Worm (Caenorhabditis elegans) whole organism, L3 larva: ENCODE results near the gene clec-76.
A peak's percentile ranks its signal among the peaks of the same experiment; 100 is the strongest.

ENCODE experiments used
- R02D3.7 ChIP-seq: fragments of 150-350 bp; optimal IDR thresholded peaks from 2 replicates; lab custom pipeline; 2014; ENCODE audit warnings: missing biosample characterization, missing genetic modification characterization
- ama-1 ChIP-seq: fragments of 150-350 bp; optimal IDR thresholded peaks from 2 replicates; lab custom pipeline; 2018
- ceh-16 ChIP-seq: sonication (generic microtip); optimal IDR thresholded peaks from 2 replicates; lab custom pipeline; 2017; ENCODE audit warnings: missing biosample characterization, missing genetic modification characterization
- ceh-28 ChIP-seq: fragments of 150-350 bp; optimal IDR thresholded peaks from 2 replicates; lab custom pipeline; 2014; ENCODE audit warnings: missing biosample characterization, missing genetic modification reagents, missing genetic modification characterization
- ceh-82 ChIP-seq: fragments of 150-350 bp; optimal IDR thresholded peaks from 2 replicates; lab custom pipeline; 2014; ENCODE audit warnings: missing biosample characterization, missing genetic modification characterization
- ceh-9 ChIP-seq: sonication (generic microtip); optimal IDR thresholded peaks from 2 replicates; lab custom pipeline; 2018; ENCODE audit warnings: missing biosample characterization, missing genetic modification characterization
- egl-27 ChIP-seq: sonication (generic microtip); optimal IDR thresholded peaks from 4 replicates; lab custom pipeline; 2017; ENCODE audit warnings: missing biosample characterization, missing genetic modification reagents, missing genetic modification characterization
- egl-5 ChIP-seq: fragments of 150-350 bp; optimal IDR thresholded peaks from 2 replicates; lab custom pipeline; 2017; ENCODE audit warnings: missing biosample characterization, missing genetic modification reagents, missing genetic modification characterization, inconsistent platforms
- elt-1 ChIP-seq: fragments of 150-350 bp; optimal IDR thresholded peaks from 2 replicates; lab custom pipeline; 2014; ENCODE audit warnings: missing biosample characterization, missing genetic modification characterization
- elt-2 ChIP-seq: sonication (generic microtip); optimal IDR thresholded peaks from 2 replicates; lab custom pipeline; 2016; ENCODE audit warnings: missing genetic modification reagents, mild to moderate bottlenecking, missing genetic modification characterization, missing compliant biosample characterization
- elt-3 ChIP-seq, 3 experiments: fragments of 150-350 bp in 1 of 3; sonication (generic microtip) in 2 of 3; optimal IDR thresholded peaks; 2 replicates in 2 of 3; 4 replicates in 1 of 3; lab custom pipeline; 2014 to 2017; ENCODE audit warnings: missing biosample characterization in 3 of 3, missing genetic modification characterization in 3 of 3
- eor-1 ChIP-seq, 2 experiments: fragments of 150-350 bp; optimal IDR thresholded peaks; 2 replicates each; lab custom pipeline; 2014 to 2018; ENCODE audit warnings: missing biosample characterization in 2 of 2, missing genetic modification characterization in 2 of 2
- fkh-10 ChIP-seq: sonication (generic microtip); optimal IDR thresholded peaks from 2 replicates; lab custom pipeline; 2017; ENCODE audit warnings: missing biosample characterization, missing genetic modification reagents, missing genetic modification characterization
- fkh-2 ChIP-seq: fragments of 150-350 bp; optimal IDR thresholded peaks from 2 replicates; lab custom pipeline; 2014; ENCODE audit warnings: missing biosample characterization, missing genetic modification reagents, missing genetic modification characterization
- fos-1 ChIP-seq: fragments of 150-350 bp; optimal IDR thresholded peaks from 2 replicates; lab custom pipeline; 2014; ENCODE audit warnings: missing biosample characterization, missing genetic modification characterization
- jun-1 ChIP-seq: fragments of 150-350 bp; optimal IDR thresholded peaks from 2 replicates; lab custom pipeline; 2014; ENCODE audit warnings: missing biosample characterization, missing genetic modification reagents, missing genetic modification characterization
- lsy-12 ChIP-seq: sonication (generic microtip); optimal IDR thresholded peaks from 2 replicates; lab custom pipeline; 2016; ENCODE audit warnings: mild to moderate bottlenecking, missing genetic modification characterization, missing compliant biosample characterization
- mdl-1 ChIP-seq: fragments of 150-350 bp; optimal IDR thresholded peaks from 2 replicates; lab custom pipeline; 2014; ENCODE audit warnings: missing biosample characterization, missing genetic modification characterization
- mml-1 ChIP-seq: fragments of 150-350 bp; sonication (generic microtip); optimal IDR thresholded peaks from 3 replicates; lab custom pipeline; 2014; ENCODE audit warnings: missing biosample characterization, missing genetic modification characterization
- nhr-11 ChIP-seq: fragments of 150-350 bp; optimal IDR thresholded peaks from 2 replicates; lab custom pipeline; 2014; ENCODE audit warnings: missing biosample characterization, missing genetic modification characterization
- nhr-12 ChIP-seq: fragments of 150-350 bp; optimal IDR thresholded peaks from 2 replicates; lab custom pipeline; 2014; ENCODE audit warnings: missing biosample characterization, missing genetic modification characterization
- nhr-23 ChIP-seq: fragments of 150-350 bp; optimal IDR thresholded peaks from 2 replicates; lab custom pipeline; 2014; ENCODE audit warnings: missing biosample characterization, missing genetic modification reagents, missing genetic modification characterization
- nhr-237 ChIP-seq: fragments of 150-350 bp; optimal IDR thresholded peaks from 2 replicates; lab custom pipeline; 2014; ENCODE audit warnings: missing biosample characterization, missing genetic modification characterization
- nhr-28 ChIP-seq: fragments of 150-350 bp; optimal IDR thresholded peaks from 2 replicates; lab custom pipeline; 2014; ENCODE audit warnings: missing biosample characterization, missing genetic modification characterization
- nhr-76 ChIP-seq: fragments of 150-350 bp; sonication (generic microtip); optimal IDR thresholded peaks from 5 replicates; lab custom pipeline; 2014; ENCODE audit warnings: missing biosample characterization, missing genetic modification characterization
- nhr-77 ChIP-seq: fragments of 150-350 bp; optimal IDR thresholded peaks from 2 replicates; lab custom pipeline; 2014; ENCODE audit warnings: missing biosample characterization, missing genetic modification characterization
- pqm-1 ChIP-seq: fragments of 150-350 bp; optimal IDR thresholded peaks from 2 replicates; lab custom pipeline; 2017; ENCODE audit warnings: missing biosample characterization, missing genetic modification characterization, inconsistent platforms
- skn-1 ChIP-seq: fragments of 150-350 bp; optimal IDR thresholded peaks from 2 replicates; lab custom pipeline; 2014; ENCODE audit warnings: missing biosample characterization, missing genetic modification characterization
- unc-39 ChIP-seq: sonication (generic microtip); optimal IDR thresholded peaks from 4 replicates; lab custom pipeline; 2017; ENCODE audit warnings: missing biosample characterization, missing genetic modification characterization
- zag-1 ChIP-seq: fragments of 150-350 bp; optimal IDR thresholded peaks from 2 replicates; lab custom pipeline; 2014; ENCODE audit warnings: missing biosample characterization, missing genetic modification characterization
- ztf-11 ChIP-seq: fragments of 150-350 bp; optimal IDR thresholded peaks from 2 replicates; lab custom pipeline; 2014; ENCODE audit warnings: missing biosample characterization, missing genetic modification characterization

clec-76 gene

DNA sequence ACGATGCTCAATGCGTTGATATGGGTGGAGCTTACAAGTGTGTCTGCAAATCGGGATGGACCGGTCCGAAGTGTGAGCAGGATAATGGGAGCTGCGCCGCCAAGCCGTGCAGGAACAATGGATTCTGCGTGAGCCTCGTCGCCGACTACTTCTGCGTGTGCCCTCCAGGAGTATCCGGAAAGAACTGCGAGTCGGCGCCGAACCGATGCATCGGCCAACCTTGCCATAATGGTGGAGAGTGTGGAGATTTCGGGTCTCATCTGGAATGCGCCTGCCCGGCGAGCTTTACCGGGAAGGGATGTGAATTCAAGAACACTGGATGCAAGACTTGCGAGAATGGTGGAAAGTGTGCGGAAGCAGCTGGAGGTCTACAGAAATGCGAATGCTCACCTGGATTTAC is 44.9 kb downstream of the clec-76 start:
- TF ChIP-seq nhr-12 (tag; lab: Kevin White, UChicago), result no peak
- no peak for TF ChIP-seq nhr-28
- TF ChIP-seq fkh-10, result no peak
- TF ChIP-seq lsy-12 (tag; lab: Kevin White, UChicago), result no peak
- TF ChIP-seq, all 47 proteins: peak for 0

DNA sequence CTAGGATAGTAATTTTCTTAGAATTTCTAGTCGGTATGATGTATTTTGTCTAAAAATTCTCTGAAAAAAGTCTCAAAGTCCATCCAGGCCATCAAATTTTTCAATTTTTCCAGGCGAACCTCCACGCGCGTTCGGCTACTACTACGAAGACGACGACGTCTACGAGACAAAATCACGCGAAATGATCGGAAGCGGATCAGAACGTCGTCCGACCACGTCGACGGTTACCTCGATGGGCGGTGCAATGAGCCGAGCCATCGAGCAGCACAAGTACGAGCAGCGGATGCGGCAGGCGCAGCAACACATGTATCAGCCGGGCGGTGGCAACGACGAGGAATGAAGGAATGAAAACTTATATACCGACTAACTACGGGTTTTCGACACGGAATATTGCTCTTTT is 48.6 kb downstream of the clec-76 start:
- TF ChIP-seq mdl-1 (no peak), skn-1 (tag; lab: Kevin White, UChicago) (no peak), egl-5 (no peak), ceh-82 (tag; lab: Kevin White, UChicago) (no peak), R02D3.7 (no peak), jun-1 (no peak), zag-1 (tag; lab: Kevin White, UChicago) (no peak), nhr-76 (tag; lab: Kevin White, UChicago) (no peak), elt-1 (tag; lab: Kevin White, UChicago) (no peak), nhr-11 (tag; lab: Kevin White, UChicago) (no peak), nhr-237 (no peak), nhr-23 (tag; lab: Kevin White, UChicago) (no peak), lsy-12 (tag; lab: Kevin White, UChicago) (no peak), unc-39 (tag; lab: Kevin White, UChicago) (no peak), elt-3 (tag; optimal IDR thresholded peaks at IDR 0.05; lab: Kevin White, UChicago) (no peak)

DNA sequence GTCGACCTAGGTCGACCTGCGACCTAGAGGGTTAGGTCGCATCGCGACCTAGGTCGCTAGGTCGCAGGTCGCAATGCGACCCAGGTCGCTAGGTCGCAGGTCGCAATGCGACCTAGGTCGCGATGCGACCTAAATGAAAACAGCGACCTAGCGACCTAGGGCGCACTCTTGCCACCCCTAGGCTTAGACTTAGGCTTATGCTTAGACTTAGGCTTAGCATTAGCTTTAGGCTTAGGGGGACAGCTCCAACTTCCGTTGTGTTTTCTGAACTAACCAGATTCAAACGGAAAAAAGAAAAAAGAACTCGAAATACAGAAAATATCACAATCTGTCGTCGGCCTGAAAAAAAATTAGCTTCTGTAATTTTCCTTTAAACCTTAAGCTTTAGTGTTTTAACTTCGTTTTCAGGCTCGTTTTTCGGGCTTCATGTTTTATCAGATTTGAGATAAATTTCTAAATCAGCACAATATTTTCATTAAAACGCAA is 49.3 kb downstream of the clec-76 start:
- peak; percentile 46 for TF ChIP-seq nhr-77 (tag; lab: Kevin White, UChicago)
- TF ChIP-seq ceh-16 (tag; lab: Kevin White, UChicago), result no peak
- no peak for TF ChIP-seq egl-27 (tag; lab: Kevin White, UChicago)
- TF ChIP-seq mml-1, result no peak
- peak; percentile 7 for TF ChIP-seq R02D3.7
- TF ChIP-seq elt-2 (tag; lab: Kevin White, UChicago), result peak; percentile 2

DNA sequence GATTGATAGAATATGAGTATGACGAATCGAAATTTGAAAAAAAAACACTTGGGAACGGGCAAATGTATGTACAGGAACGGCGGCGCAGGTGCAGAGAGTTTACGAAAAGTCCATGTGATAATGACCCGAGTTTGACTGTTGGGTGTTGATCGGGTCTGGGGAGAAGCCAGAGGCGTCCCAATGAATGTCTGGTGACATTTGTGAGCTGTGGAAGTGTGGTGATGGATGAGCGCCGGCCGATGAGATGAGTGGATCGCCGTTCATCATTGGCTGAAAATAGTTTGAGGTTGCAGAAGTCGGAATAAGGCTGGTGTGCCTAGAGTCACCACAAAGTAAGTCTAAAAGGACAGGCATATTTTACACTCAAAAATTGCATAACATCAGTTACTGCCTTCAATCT is 50.6 kb downstream of the clec-76 start:
- no peak for TF ChIP-seq elt-3 (tag; optimal IDR thresholded peaks at IDR 0.05; lab: Kevin White, UChicago)
- TF ChIP-seq mml-1, result no peak
- TF ChIP-seq fos-1 (tag; lab: Kevin White, UChicago), result no peak
- no peak for TF ChIP-seq pqm-1 (tag; lab: Kevin White, UChicago)
- TF ChIP-seq nhr-77 (tag; lab: Kevin White, UChicago), result no peak
- TF ChIP-seq eor-1 (tag; optimal IDR thresholded peaks at IDR 0.05; lab: Kevin White, UChicago), result no peak
- no peak for TF ChIP-seq ceh-28 (tag; lab: Kevin White, UChicago)
- TF ChIP-seq jun-1, result no peak
- no peak for TF ChIP-seq lsy-12 (tag; lab: Kevin White, UChicago)
- no peak for TF ChIP-seq fkh-2 (tag; lab: Kevin White, UChicago)
- no peak for TF ChIP-seq nhr-23 (tag; lab: Kevin White, UChicago)
- no peak for TF ChIP-seq mdl-1
- TF ChIP-seq nhr-11 (tag; lab: Kevin White, UChicago), result no peak
- no peak for TF ChIP-seq nhr-237

DNA sequence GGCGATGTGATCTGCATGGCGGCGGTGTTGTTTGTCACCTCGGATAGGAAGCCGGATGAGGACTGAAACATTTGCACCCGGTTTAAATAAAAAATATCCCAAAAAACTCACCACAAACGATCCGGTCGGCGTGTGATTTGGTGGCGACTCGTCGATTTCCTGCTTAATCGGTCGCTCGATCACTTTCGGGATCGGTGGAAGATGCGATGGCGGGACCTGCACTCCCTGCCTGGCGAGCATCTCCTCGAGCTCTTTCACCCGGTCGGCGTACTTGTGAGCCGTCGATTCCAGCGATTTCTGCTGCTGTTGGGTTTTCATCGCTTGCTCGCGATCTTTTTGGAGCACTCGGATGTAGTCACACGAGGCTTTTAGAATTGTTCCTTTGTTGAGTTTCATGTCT is 51.7 kb downstream of the clec-76 start:
- TF ChIP-seq pqm-1 (tag; lab: Kevin White, UChicago), result no peak
- TF ChIP-seq elt-3 (tag; optimal IDR thresholded peaks at IDR 0.05; lab: Kevin White, UChicago), result no peak
- no peak for TF ChIP-seq eor-1 (tag; optimal IDR thresholded peaks at IDR 0.05; lab: Kevin White, UChicago)
- TF ChIP-seq ceh-9 (tag; lab: Kevin White, UChicago), result no peak
- no peak for TF ChIP-seq ama-1 (lab: Kevin White, UChicago)
- TF ChIP-seq nhr-237, result no peak
- no peak for TF ChIP-seq ztf-11 (tag; lab: Kevin White, UChicago)
- TF ChIP-seq lsy-12 (tag; lab: Kevin White, UChicago), result no peak
